Fruit fly (Drosophila melanogaster): Measurements from ENCODE around the gene RpS19b.

RpS19b gene

DNA sequence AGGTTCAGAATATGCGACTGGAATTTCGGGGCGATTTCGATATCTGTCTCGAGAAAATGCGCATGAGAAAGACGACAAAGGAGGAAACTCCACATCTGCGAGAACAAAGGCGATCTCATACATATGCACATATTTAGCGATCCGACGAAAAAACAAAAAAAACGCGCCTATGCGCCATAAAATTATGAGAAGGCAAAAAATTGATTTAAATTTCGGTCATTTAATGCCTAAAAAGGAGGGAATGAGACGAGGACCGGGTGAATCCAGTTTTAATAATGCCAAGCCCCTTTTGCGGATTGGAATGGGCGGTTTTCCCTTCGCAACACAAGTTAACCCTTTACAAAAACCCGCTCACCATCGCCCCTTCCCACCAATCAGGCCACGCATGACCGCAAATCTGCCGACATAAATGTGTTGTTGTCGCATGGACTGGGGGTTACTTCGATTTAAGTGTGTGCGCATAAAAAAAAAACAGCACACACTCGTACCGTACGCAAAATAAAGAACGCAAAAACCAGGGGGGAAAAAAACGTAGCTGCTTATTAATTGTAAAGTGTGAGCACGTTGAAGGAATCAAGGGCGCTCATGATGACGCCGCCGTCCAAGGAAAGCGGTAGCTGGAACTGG lies 18.8 kb downstream of the RpS19b start:
- TF ChIP-seq CG4496 (GFP tag; IDR thresholded peaks at IDR 0.05) (no peak), CG34367 (tag; optimal IDR thresholded peaks at IDR 0.05) (no peak), CG12605 (GFP tag; IDR thresholded peaks at IDR 0.05) (no peak), Snoo (tag; optimal IDR thresholded peaks at IDR 0.05) (no peak), CG14655 (GFP tag; optimal IDR thresholded peaks at IDR 0.05) (no peak), CG8301 (tag; optimal IDR thresholded peaks at IDR 0.05) (no peak), Pif1B (GFP tag; optimal IDR thresholded peaks at IDR 0.05) (no peak), gl (tag; optimal IDR thresholded peaks at IDR 0.05) (no peak), Ets98B (GFP tag; IDR thresholded peaks at IDR 0.05) (no peak), fd96Ca (GFP tag; IDR thresholded peaks at IDR 0.05) (no peak), CG9948 (tag; optimal IDR thresholded peaks at IDR 0.05) (no peak), CG13204 (GFP tag; optimal IDR thresholded peaks at IDR 0.05) (no peak), CG8159 (tag; optimal IDR thresholded peaks at IDR 0.05) (no peak), CG17806 (tag; optimal IDR thresholded peaks at IDR 0.05) (no peak), Pif1A (GFP tag; optimal IDR thresholded peaks at IDR 0.05) (no peak), CG32121 (GFP tag; IDR thresholded peaks at IDR 0.05) (no peak), EcR (GFP tag; optimal IDR thresholded peaks at IDR 0.05) (no peak)

- TF ChIP-seq CG34367 (tag; optimal IDR thresholded peaks at IDR 0.05), result no peak
- peak; percentile 36 for TF ChIP-seq EcR (GFP tag; optimal IDR thresholded peaks at IDR 0.05)
- peak; percentile 45 for TF ChIP-seq CG13204 (GFP tag; optimal IDR thresholded peaks at IDR 0.05)
- no peak for TF ChIP-seq CG4496 (GFP tag; IDR thresholded peaks at IDR 0.05)
Observed at dm6 chr3R:23912349-23912748, 21.0 kb downstream of the RpS19b start.

DNA sequence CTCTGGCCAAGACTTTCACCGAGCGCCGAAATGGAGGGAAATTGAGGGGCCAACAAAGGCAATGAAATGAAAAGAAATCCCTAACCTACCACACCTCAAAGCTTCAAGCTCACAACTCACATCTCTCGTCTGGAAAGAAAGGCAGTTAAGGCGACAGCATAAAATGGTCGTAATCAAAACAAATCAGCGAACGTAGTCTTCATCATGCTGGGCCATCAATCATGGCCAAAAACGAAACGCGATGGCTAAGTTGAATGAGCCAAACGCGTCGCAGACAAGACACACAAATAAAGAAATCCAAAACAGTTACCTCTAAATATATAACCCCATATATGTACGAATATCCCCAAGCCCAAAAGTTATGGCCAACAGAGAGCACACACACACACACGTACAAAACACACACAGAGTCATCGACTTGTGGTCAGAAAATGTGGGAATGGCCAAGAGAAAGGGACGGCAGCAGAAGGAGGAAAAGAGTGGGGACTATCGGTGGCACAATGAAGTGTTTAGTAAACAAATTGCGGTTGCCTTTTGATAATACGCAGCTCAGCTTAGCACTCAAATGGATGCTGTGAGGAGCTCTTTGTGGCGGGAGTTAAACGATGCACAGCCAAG lies 22.1 kb downstream of the RpS19b start:
- TF ChIP-seq EcR (GFP tag; optimal IDR thresholded peaks at IDR 0.05) (peak; percentile 77), CG13204 (GFP tag; optimal IDR thresholded peaks at IDR 0.05) (no peak)

- TF ChIP-seq gl (tag; optimal IDR thresholded peaks at IDR 0.05), result no peak
- no peak for TF ChIP-seq CG34367 (tag; optimal IDR thresholded peaks at IDR 0.05)
- TF ChIP-seq CG8301 (tag; optimal IDR thresholded peaks at IDR 0.05), result peak; percentile 11
- TF ChIP-seq CG13204 (GFP tag; optimal IDR thresholded peaks at IDR 0.05), result no peak
- TF ChIP-seq D1 (tag; optimal IDR thresholded peaks at IDR 0.05), result no peak
- no peak for TF ChIP-seq CG9948 (tag; optimal IDR thresholded peaks at IDR 0.05)
- no peak for TF ChIP-seq Pif1B (GFP tag; optimal IDR thresholded peaks at IDR 0.05)
- no peak for TF ChIP-seq CG15710 (tag; optimal IDR thresholded peaks at IDR 0.05)
- TF ChIP-seq Pif1A (GFP tag; optimal IDR thresholded peaks at IDR 0.05), result peak; percentile 11
- TF ChIP-seq rn (GFP tag; IDR thresholded peaks at IDR 0.05), result no peak
- TF ChIP-seq CG12605 (GFP tag; IDR thresholded peaks at IDR 0.05), result no peak
- peak; percentile 51; the same call in 2 of the 3 replicates for TF ChIP-seq CG4496 (GFP tag; IDR thresholded peaks at IDR 0.05)
- no peak for TF ChIP-seq CG10348 (GFP tag; IDR thresholded peaks at IDR 0.05)
- no peak for TF ChIP-seq fd96Ca (GFP tag; IDR thresholded peaks at IDR 0.05)
- TF ChIP-seq CG14655 (GFP tag; optimal IDR thresholded peaks at IDR 0.05), result peak; percentile 27
- no peak for TF ChIP-seq CG8159 (tag; optimal IDR thresholded peaks at IDR 0.05)
- no peak for TF ChIP-seq Snoo (tag; optimal IDR thresholded peaks at IDR 0.05)
- no peak for TF ChIP-seq EcR (GFP tag; optimal IDR thresholded peaks at IDR 0.05)
- TF ChIP-seq CG17806 (tag; optimal IDR thresholded peaks at IDR 0.05), result no peak
- no peak for TF ChIP-seq CG32121 (GFP tag; IDR thresholded peaks at IDR 0.05)
- TF ChIP-seq Ets98B (GFP tag; IDR thresholded peaks at IDR 0.05), result peak; percentile 58
Observed at dm6 chr3R:23910260-23910887, 23.0 kb downstream of the RpS19b start.

dm6 chr3R:23909347-23909862 lies 23.9 kb downstream of the RpS19b start:
- TF ChIP-seq CG8301 (tag; optimal IDR thresholded peaks at IDR 0.05) (no peak), D1 (tag; optimal IDR thresholded peaks at IDR 0.05) (no peak), CG17806 (tag; optimal IDR thresholded peaks at IDR 0.05) (peak; percentile 74), gl (tag; optimal IDR thresholded peaks at IDR 0.05) (peak; percentile 32), EcR (GFP tag; optimal IDR thresholded peaks at IDR 0.05) (peak; percentile 78), CG15710 (tag; optimal IDR thresholded peaks at IDR 0.05) (peak; percentile 86), CG9948 (tag; optimal IDR thresholded peaks at IDR 0.05) (peak; percentile 69), Snoo (tag; optimal IDR thresholded peaks at IDR 0.05) (peak; percentile 76), CG8159 (tag; optimal IDR thresholded peaks at IDR 0.05) (peak; percentile 86), Pif1A (GFP tag; optimal IDR thresholded peaks at IDR 0.05) (peak; percentile 82), CG34367 (tag; optimal IDR thresholded peaks at IDR 0.05) (peak; percentile 67), Pif1B (GFP tag; optimal IDR thresholded peaks at IDR 0.05) (peak; percentile 63), CG13204 (GFP tag; optimal IDR thresholded peaks at IDR 0.05) (peak; percentile 68), CG14655 (GFP tag; optimal IDR thresholded peaks at IDR 0.05) (no peak)

dm6 chr3R:23903425-23903824 lies 29.9 kb downstream of the RpS19b start:
- TF ChIP-seq CG34367 (tag; optimal IDR thresholded peaks at IDR 0.05), result no peak
- TF ChIP-seq EcR (GFP tag; optimal IDR thresholded peaks at IDR 0.05), result no peak
- no peak for TF ChIP-seq CG32121 (GFP tag; IDR thresholded peaks at IDR 0.05)
- TF ChIP-seq CG8159 (tag; optimal IDR thresholded peaks at IDR 0.05), result peak; percentile 70
- TF ChIP-seq CG9948 (tag; optimal IDR thresholded peaks at IDR 0.05), result no peak
- TF ChIP-seq Pif1A (GFP tag; optimal IDR thresholded peaks at IDR 0.05), result no peak
